Worm (Caenorhabditis elegans) whole organism, L2 larva: ENCODE data around the gene W02B12.16.

Experiments
- nhr-11 ChIP-seq: fragments of 150-350 bp; optimal IDR thresholded peaks from 2 replicates; lab custom pipeline; 2014; ENCODE audit warnings: missing biosample characterization, missing genetic modification characterization
- nhr-12 ChIP-seq: fragments of 150-350 bp; optimal IDR thresholded peaks from 2 replicates; lab custom pipeline; 2014; ENCODE audit warnings: missing biosample characterization, missing genetic modification characterization
- nhr-237 ChIP-seq: fragments of 150-350 bp; optimal IDR thresholded peaks from 2 replicates; lab custom pipeline; 2014; ENCODE audit warnings: missing biosample characterization, missing genetic modification characterization
- snpc-4 ChIP-seq: fragments of 150-350 bp; optimal IDR thresholded peaks from 2 replicates; lab custom pipeline; 2014; ENCODE audit warnings: missing biosample characterization, missing genetic modification characterization
- unc-39 ChIP-seq: fragments of 150-350 bp; optimal IDR thresholded peaks from 2 replicates; lab custom pipeline; 2014; ENCODE audit warnings: missing biosample characterization, missing genetic modification characterization
- ztf-4 ChIP-seq: fragments of 150-350 bp; optimal IDR thresholded peaks from 2 replicates; lab custom pipeline; 2014; ENCODE audit warnings: missing biosample characterization, missing genetic modification characterization

DNA sequence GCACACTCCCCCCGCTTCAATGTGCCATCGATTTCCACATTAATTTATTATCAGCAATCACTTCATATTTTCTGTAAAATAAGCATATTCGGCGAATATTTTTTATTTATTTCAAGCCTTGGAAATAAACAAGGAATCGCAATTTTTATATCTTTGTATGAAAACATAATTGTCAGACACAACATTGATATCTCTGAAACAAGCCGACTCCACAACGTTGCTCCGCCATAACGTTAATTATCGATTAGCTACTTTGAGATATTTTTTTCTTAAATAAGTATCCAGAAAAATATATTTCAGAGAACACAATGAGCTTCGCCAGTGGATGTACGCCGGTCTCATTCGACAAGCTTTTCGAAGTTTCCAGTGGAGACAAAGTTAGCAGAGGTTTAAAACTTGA lies 32.4 kb downstream of the W02B12.16 start, which contains the start of gene adbp-1:
- TF ChIP-seq unc-39 (tag; lab: Kevin White, UChicago) = no peak
- no peak for TF ChIP-seq nhr-12 (tag; lab: Kevin White, UChicago)
- no peak for TF ChIP-seq nhr-237
- no peak for TF ChIP-seq ztf-4 (tag; lab: Kevin White, UChicago)
- TF ChIP-seq nhr-11 (tag; lab: Kevin White, UChicago) = no peak
- TF ChIP-seq snpc-4 (tag; lab: Kevin White, UChicago) = no peak
